Fruit fly (Drosophila melanogaster): Measurements from ENCODE around the gene Ost48.

The Ost48 gene

dm6 chrX:9127264-9128011, 30.9 kb downstream of the Ost48 start (continued):
- no peak for TF ChIP-seq Ets97D (GFP tag; optimal IDR thresholded peaks at IDR 0.05)
- TF ChIP-seq CG13624 (GFP tag; optimal IDR thresholded peaks at IDR 0.05) = no peak
- TF ChIP-seq CG6654 (GFP tag; optimal IDR thresholded peaks at IDR 0.05) = no peak
- no peak for TF ChIP-seq trh (GFP tag; optimal IDR thresholded peaks at IDR 0.05)
- TF ChIP-seq CG13296 (GFP tag; optimal IDR thresholded peaks at IDR 0.05) = no peak
- TF ChIP-seq CG2678 (tag; optimal IDR thresholded peaks at IDR 0.05) = peak; percentile 37
- no peak for TF ChIP-seq shn (GFP tag; optimal IDR thresholded peaks at IDR 0.05)
- TF ChIP-seq Sox102F (GFP tag; optimal IDR thresholded peaks at IDR 0.05) = peak; percentile 37
- peak; percentile 31 for TF ChIP-seq CG11504 (tag; optimal IDR thresholded peaks at IDR 0.05)
- TF ChIP-seq ewg (GFP tag; optimal IDR thresholded peaks at IDR 0.05) = no peak
- TF ChIP-seq dmrt99B (tag; optimal IDR thresholded peaks at IDR 0.05) = peak; percentile 35
- TF ChIP-seq Fer3 (tag; optimal IDR thresholded peaks at IDR 0.05) = peak; percentile 20
- TF ChIP-seq CG8388 (GFP tag; optimal IDR thresholded peaks at IDR 0.05) = no peak
- TF ChIP-seq unpg (GFP tag; optimal IDR thresholded peaks at IDR 0.05) = peak; percentile 23
- peak; percentile 51 for TF ChIP-seq CG18599 (GFP tag; optimal IDR thresholded peaks at IDR 0.05)
- no peak for TF ChIP-seq MESR4 (GFP tag; optimal IDR thresholded peaks at IDR 0.05)
- no peak for TF ChIP-seq CG14710 (tag; optimal IDR thresholded peaks at IDR 0.05)
- TF ChIP-seq CG12769 (tag; optimal IDR thresholded peaks at IDR 0.05) = no peak
- no peak for TF ChIP-seq amos (GFP tag; IDR thresholded peaks at IDR 0.05; ENCODE audit: partially characterized antibody)
- no peak for TF ChIP-seq Sry-δ (GFP tag; optimal IDR thresholded peaks at IDR 0.05)
- no peak for TF ChIP-seq B-H1 (GFP tag; IDR thresholded peaks at IDR 0.05)
- no peak for TF ChIP-seq tna (GFP tag; IDR thresholded peaks at IDR 0.05; ENCODE audit: partially characterized antibody)
- no peak for TF ChIP-seq CG31441 (GFP tag; IDR thresholded peaks at IDR 0.05)
- peak; percentile 16 for TF ChIP-seq CG8944 (GFP tag; optimal IDR thresholded peaks at IDR 0.05)
- TF ChIP-seq zen2 (GFP tag; IDR thresholded peaks at IDR 0.05; ENCODE audit: partially characterized antibody) = no peak
- TF ChIP-seq slbo (GFP tag; IDR thresholded peaks at IDR 0.05) = 0 out of 2 replicates have a peak, but pooled peaks have one; percentile 33
- TF ChIP-seq CG1024 (GFP tag; IDR thresholded peaks at IDR 0.05) = no peak
- no peak for TF ChIP-seq gfzf (GFP tag; optimal IDR thresholded peaks at IDR 0.05)
- TF ChIP-seq CG10543 (GFP tag; optimal IDR thresholded peaks at IDR 0.05) = no peak
- TF ChIP-seq pho (GFP tag; optimal IDR thresholded peaks at IDR 0.05) = no peak
- no peak for TF ChIP-seq CG9817 (tag; optimal IDR thresholded peaks at IDR 0.05)
- no peak for TF ChIP-seq CG17385 (GFP tag; optimal IDR thresholded peaks at IDR 0.05)
- no peak for TF ChIP-seq CG2199 (GFP tag; IDR thresholded peaks at IDR 0.05)
- 0 out of 2 replicates have a peak, but pooled peaks have one; percentile 18 for TF ChIP-seq HLH3B (GFP tag; IDR thresholded peaks at IDR 0.05)
- no peak for TF ChIP-seq her (GFP tag; optimal IDR thresholded peaks at IDR 0.05)
- no peak for TF ChIP-seq gce (GFP tag; IDR thresholded peaks at IDR 0.05)
- TF ChIP-seq CG4424 (GFP tag; optimal IDR thresholded peaks at IDR 0.05) = peak; percentile 3
- no peak for TF ChIP-seq chinmo (GFP tag; IDR thresholded peaks at IDR 0.05; ENCODE audit: partially characterized antibody)
- no peak for TF ChIP-seq Tbp (GFP tag; optimal IDR thresholded peaks at IDR 0.05)
- TF ChIP-seq Xrp1 (GFP tag; IDR thresholded peaks at IDR 0.05) = peak; percentile 52; the same call in 1 of the 2 replicates
- peak; percentile 5 for TF ChIP-seq grau (tag; optimal IDR thresholded peaks at IDR 0.05)
- no peak for TF ChIP-seq CG6683 (GFP tag; optimal IDR thresholded peaks at IDR 0.05)
- peak; percentile 62; the same call in 2 of the 3 replicates for TF ChIP-seq zfh1 (GFP tag; IDR thresholded peaks at IDR 0.05)
- no peak for TF ChIP-seq da (GFP tag; optimal IDR thresholded peaks at IDR 0.05)
- TF ChIP-seq CG14050 (GFP tag; IDR thresholded peaks at IDR 0.05) = no peak
- no peak for TF ChIP-seq BEAF-32 (GFP tag; optimal IDR thresholded peaks at IDR 0.05)
- peak; percentile 19 for TF ChIP-seq CG10979 (tag; optimal IDR thresholded peaks at IDR 0.05)
- no peak for TF ChIP-seq Atf-2 (GFP tag; optimal IDR thresholded peaks at IDR 0.05)
- TF ChIP-seq ken (GFP tag; IDR thresholded peaks at IDR 0.05) = peak; percentile 7; the same call in 1 of the 3 replicates
